Worm (Caenorhabditis elegans) whole organism, mixed stage, embryonic: ENCODE data around the gene C45G9.15.

Source experiments
- M03D4.4 ChIP-seq: sonication (generic microtip); optimal IDR thresholded peaks from 2 replicates; lab custom pipeline; 2017; ENCODE audit warnings: mild to moderate bottlenecking, missing genetic modification characterization, missing compliant biosample characterization
- bed-3 ChIP-seq: fragments of 200-800 bp; sonication (Bioruptor generic); optimal IDR thresholded peaks from 3 replicates; lab custom pipeline; 2018; ENCODE audit warnings: mild to moderate bottlenecking, missing genetic modification characterization, moderate library complexity, missing compliant biosample characterization
- blmp-1 ChIP-seq: fragments of 150-350 bp; optimal IDR thresholded peaks from 2 replicates; lab custom pipeline; 2014; ENCODE audit warnings: missing biosample characterization, missing genetic modification characterization
- ceh-39 ChIP-seq: fragments of 150-350 bp; optimal IDR thresholded peaks from 2 replicates; lab custom pipeline; 2014; ENCODE audit warnings: missing biosample characterization, missing genetic modification characterization
- ceh-43 ChIP-seq: fragments of 200-800 bp; sonication (Bioruptor generic); optimal IDR thresholded peaks from 2 replicates; lab custom pipeline; 2018; ENCODE audit warnings: mild to moderate bottlenecking, missing genetic modification characterization, moderate library complexity, missing compliant biosample characterization
- ceh-83 ChIP-seq: fragments of 200-800 bp; sonication (Bioruptor generic); optimal IDR thresholded peaks from 2 replicates; lab custom pipeline; 2018; ENCODE audit warnings: mild to moderate bottlenecking, missing genetic modification characterization, missing compliant biosample characterization
- ces-1 ChIP-seq: fragments of 150-350 bp; optimal IDR thresholded peaks from 2 replicates; lab custom pipeline; 2014; ENCODE audit warnings: missing biosample characterization, missing genetic modification reagents, missing genetic modification characterization
- cnd-1 ChIP-seq: fragments of 200-800 bp; sonication (Bioruptor generic); optimal IDR thresholded peaks from 2 replicates; lab custom pipeline; 2018; ENCODE audit warnings: mild to moderate bottlenecking, missing genetic modification characterization, missing compliant biosample characterization
- drap-1 ChIP-seq: fragments of 200-800 bp; sonication (Bioruptor generic); optimal IDR thresholded peaks from 3 replicates; lab custom pipeline; 2018; ENCODE audit warnings: mild to moderate bottlenecking, missing genetic modification characterization, missing compliant biosample characterization
- elt-1 ChIP-seq: sonication (generic microtip); optimal IDR thresholded peaks from 2 replicates; lab custom pipeline; 2017; ENCODE audit warnings: missing genetic modification characterization, mild to moderate bottlenecking, missing compliant biosample characterization, antibody characterized with exemption, moderate library complexity, borderline replicate concordance; ENCODE audit not compliant: insufficient read depth
- elt-3 ChIP-seq: fragments of 150-350 bp; optimal IDR thresholded peaks from 2 replicates; lab custom pipeline; 2014; ENCODE audit warnings: missing biosample characterization, missing genetic modification characterization
- flh-1 ChIP-seq: fragments of 200-800 bp; sonication (Bioruptor generic); optimal IDR thresholded peaks from 2 replicates; lab custom pipeline; 2018; ENCODE audit warnings: mild to moderate bottlenecking, missing genetic modification characterization, moderate library complexity, missing compliant biosample characterization
- ham-2 ChIP-seq: fragments of 200-800 bp; sonication (Bioruptor generic); optimal IDR thresholded peaks from 2 replicates; lab custom pipeline; 2018; ENCODE audit warnings: mild to moderate bottlenecking, missing genetic modification characterization, missing compliant biosample characterization
- hlh-1 ChIP-seq: fragments of 150-350 bp; optimal IDR thresholded peaks from 2 replicates; lab custom pipeline; 2014; ENCODE audit warnings: missing biosample characterization, missing genetic modification reagents, missing genetic modification characterization
- lin-13 ChIP-seq: fragments of 150-350 bp; optimal IDR thresholded peaks from 2 replicates; lab custom pipeline; 2014; ENCODE audit warnings: missing biosample characterization, missing genetic modification characterization
- lin-32 ChIP-seq: fragments of 200-800 bp; sonication (Bioruptor generic); optimal IDR thresholded peaks from 2 replicates; lab custom pipeline; 2018; ENCODE audit warnings: mild to moderate bottlenecking, missing genetic modification characterization, missing compliant biosample characterization
- lsy-2 ChIP-seq: fragments of 150-350 bp; optimal IDR thresholded peaks from 2 replicates; lab custom pipeline; 2014; ENCODE audit warnings: missing biosample characterization, missing genetic modification characterization
- mab-5 ChIP-seq: fragments of 150-350 bp; optimal IDR thresholded peaks from 2 replicates; lab custom pipeline; 2014; ENCODE audit warnings: missing biosample characterization, missing genetic modification characterization
- mep-1 ChIP-seq: fragments of 150-350 bp; optimal IDR thresholded peaks from 2 replicates; lab custom pipeline; 2017; ENCODE audit warnings: missing biosample characterization, missing genetic modification reagents, missing genetic modification characterization, inconsistent platforms
- mls-2 ChIP-seq: sonication (generic microtip); optimal IDR thresholded peaks from 2 replicates; lab custom pipeline; 2016; ENCODE audit warnings: mild to moderate bottlenecking, missing genetic modification characterization, moderate library complexity, missing compliant biosample characterization
- nhr-12 ChIP-seq: fragments of 150-350 bp; optimal IDR thresholded peaks from 2 replicates; lab custom pipeline; 2014; ENCODE audit warnings: missing biosample characterization, missing genetic modification characterization
- nhr-2 ChIP-seq: fragments of 150-350 bp; optimal IDR thresholded peaks from 2 replicates; lab custom pipeline; 2014; ENCODE audit warnings: missing biosample characterization, missing genetic modification characterization
- nhr-237 ChIP-seq: fragments of 150-350 bp; optimal IDR thresholded peaks from 2 replicates; lab custom pipeline; 2014; ENCODE audit warnings: missing biosample characterization, missing genetic modification characterization
- nhr-28 ChIP-seq: fragments of 150-350 bp; optimal IDR thresholded peaks from 2 replicates; lab custom pipeline; 2014; ENCODE audit warnings: missing biosample characterization, missing genetic modification characterization
- nhr-76 ChIP-seq: sonication (generic microtip); optimal IDR thresholded peaks from 2 replicates; lab custom pipeline; 2017; ENCODE audit warnings: missing biosample characterization, missing genetic modification characterization
- pha-4 ChIP-seq: fragments of 150-350 bp; optimal IDR thresholded peaks from 2 replicates; lab custom pipeline; 2018; ENCODE audit warnings: missing biosample characterization, missing genetic modification reagents, missing genetic modification characterization
- sem-2 ChIP-seq: fragments of 200-800 bp; sonication (Bioruptor generic); optimal IDR thresholded peaks from 2 replicates; lab custom pipeline; 2018; ENCODE audit warnings: mild to moderate bottlenecking, missing genetic modification characterization, missing compliant biosample characterization
- snpc-4 ChIP-seq: fragments of 150-350 bp; optimal IDR thresholded peaks from 2 replicates; lab custom pipeline; 2014; ENCODE audit warnings: missing biosample characterization, missing genetic modification characterization
- sptf-1 ChIP-seq: sonication (generic microtip); optimal IDR thresholded peaks from 2 replicates; lab custom pipeline; 2017; ENCODE audit warnings: mild to moderate bottlenecking, missing genetic modification characterization, moderate library complexity, missing compliant biosample characterization
- tbx-8 ChIP-seq: fragments of 200-800 bp; sonication (Bioruptor generic); optimal IDR thresholded peaks from 2 replicates; lab custom pipeline; 2018; ENCODE audit warnings: mild to moderate bottlenecking, missing genetic modification characterization, moderate library complexity, missing compliant biosample characterization
- unc-120 ChIP-seq: sonication (generic microtip); optimal IDR thresholded peaks from 2 replicates; lab custom pipeline; 2017; ENCODE audit warnings: missing genetic modification characterization, missing compliant biosample characterization; ENCODE audit not compliant: poor library complexity, severe bottlenecking
- unc-39 ChIP-seq: fragments of 150-350 bp; optimal IDR thresholded peaks from 2 replicates; lab custom pipeline; 2014; ENCODE audit warnings: missing biosample characterization, missing genetic modification characterization
- unc-62 ChIP-seq: fragments of 150-350 bp; optimal IDR thresholded peaks from 2 replicates; lab custom pipeline; 2014; ENCODE audit warnings: missing biosample characterization, missing genetic modification reagents, missing genetic modification characterization
- zip-8 ChIP-seq: fragments of 150-350 bp; optimal IDR thresholded peaks from 2 replicates; lab custom pipeline; 2014; ENCODE audit warnings: missing biosample characterization, missing genetic modification characterization
- ztf-11 ChIP-seq: fragments of 150-350 bp; optimal IDR thresholded peaks from 2 replicates; lab custom pipeline; 2014; ENCODE audit warnings: missing biosample characterization, missing genetic modification characterization

Gene C45G9.15

DNA sequence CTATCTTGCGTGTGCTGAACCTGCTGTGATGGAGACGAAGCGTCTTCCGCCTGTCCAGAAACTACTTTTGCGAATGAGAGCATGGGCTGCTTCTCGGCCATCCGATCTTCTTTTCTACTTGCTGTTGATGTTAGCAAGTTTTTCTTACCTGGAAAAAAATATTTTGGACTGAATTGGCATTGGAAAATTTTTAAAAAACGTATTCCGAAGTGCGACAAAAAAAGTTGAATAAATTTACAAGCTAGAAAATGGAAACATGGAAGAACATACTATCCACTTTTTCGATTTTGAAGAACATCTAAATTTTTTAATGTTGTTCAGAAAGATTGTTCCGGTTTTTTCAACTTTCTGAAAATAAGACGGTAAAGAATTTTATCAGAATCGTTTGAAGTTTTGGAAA is 34.3 kb downstream of the C45G9.15 start, which contains the start of gene larp-1:
larp-1 (minus strand) TSS at position 101 of the 400 bp plus-strand sequence.
- TF ChIP-seq zip-8 (tag; lab: Kevin White, UChicago) (no peak), mep-1 (tag; lab: Kevin White, UChicago) (no peak)

DNA sequence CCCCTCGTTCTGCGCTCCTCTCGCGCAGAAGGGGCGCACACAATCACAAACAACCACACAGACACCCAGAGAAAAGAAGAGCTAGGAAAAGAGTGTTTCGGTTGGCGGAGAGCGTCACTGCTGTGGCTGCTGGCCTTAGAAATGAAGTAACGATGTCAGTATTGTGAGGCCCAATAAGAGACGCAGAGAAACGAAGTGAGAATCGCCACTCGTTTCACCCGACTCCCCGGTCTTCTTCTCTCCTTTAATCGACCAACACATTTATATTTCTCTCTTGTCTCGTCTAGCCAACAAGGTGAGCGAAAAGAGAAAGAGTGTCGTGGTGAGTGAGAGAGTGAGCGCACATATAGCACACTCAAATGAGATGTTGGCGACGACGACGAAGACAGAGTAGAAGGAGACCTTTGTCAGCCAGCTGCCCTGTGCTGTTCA is 37.9 kb downstream of the C45G9.15 start:
- TF ChIP-seq blmp-1: peak; percentile 26
- TF ChIP-seq M03D4.4 (tag; lab: Kevin White, UChicago): peak; percentile 67
- no peak for TF ChIP-seq snpc-4 (tag; lab: Kevin White, UChicago)
- peak; percentile 63 for TF ChIP-seq nhr-237 (tag; lab: Kevin White, UChicago)
- TF ChIP-seq mep-1 (tag; lab: Kevin White, UChicago): peak; percentile 89
- TF ChIP-seq flh-1 (GFP tag; lab: Kevin White, UChicago): no peak
- TF ChIP-seq nhr-12: no peak
- TF ChIP-seq elt-1: no peak
- peak; percentile 2 for TF ChIP-seq zip-8 (tag; lab: Kevin White, UChicago)
- TF ChIP-seq nhr-76: no peak
- no peak for TF ChIP-seq bed-3 (GFP tag; lab: Kevin White, UChicago)
- TF ChIP-seq ceh-83 (GFP tag; lab: Kevin White, UChicago): no peak
- TF ChIP-seq lin-32 (GFP tag; lab: Kevin White, UChicago): no peak
- peak; percentile 94 for TF ChIP-seq unc-62 (GFP tag; lab: Kevin White, UChicago)
- TF ChIP-seq nhr-2: peak; percentile 61
- no peak for TF ChIP-seq elt-3
- peak; percentile 7 for TF ChIP-seq tbx-8 (GFP tag; lab: Kevin White, UChicago)
- peak; percentile 3 for TF ChIP-seq ceh-43
- TF ChIP-seq drap-1 (GFP tag; lab: Kevin White, UChicago): peak; percentile 77
- TF ChIP-seq ham-2 (GFP tag; lab: Kevin White, UChicago): peak; percentile 88
- peak; percentile 72 for TF ChIP-seq ceh-39
- TF ChIP-seq lin-13 (tag; lab: Kevin White, UChicago): peak; percentile 16
- no peak for TF ChIP-seq unc-39 (tag; lab: Kevin White, UChicago)
- TF ChIP-seq mls-2 (tag; lab: Kevin White, UChicago): peak; percentile 84
- peak; percentile 97 for TF ChIP-seq ces-1 (GFP tag; lab: Kevin White, UChicago)
- peak; percentile 97 for TF ChIP-seq unc-120 (tag; lab: Kevin White, UChicago)
- peak; percentile 69 for TF ChIP-seq lsy-2 (tag; lab: Kevin White, UChicago)
- TF ChIP-seq hlh-1 (tag; lab: Kevin White, UChicago): peak; percentile 74
- peak; percentile 52 for TF ChIP-seq sptf-1 (tag; lab: Kevin White, UChicago)
- no peak for TF ChIP-seq nhr-28
- peak; percentile 68 for TF ChIP-seq cnd-1 (tag; lab: Kevin White, UChicago)
- no peak for TF ChIP-seq mab-5 (tag; lab: Kevin White, UChicago)
- TF ChIP-seq pha-4: peak; percentile 47
- no peak for TF ChIP-seq sem-2 (GFP tag; lab: Kevin White, UChicago)
- TF ChIP-seq ztf-11: peak; percentile 78

DNA sequence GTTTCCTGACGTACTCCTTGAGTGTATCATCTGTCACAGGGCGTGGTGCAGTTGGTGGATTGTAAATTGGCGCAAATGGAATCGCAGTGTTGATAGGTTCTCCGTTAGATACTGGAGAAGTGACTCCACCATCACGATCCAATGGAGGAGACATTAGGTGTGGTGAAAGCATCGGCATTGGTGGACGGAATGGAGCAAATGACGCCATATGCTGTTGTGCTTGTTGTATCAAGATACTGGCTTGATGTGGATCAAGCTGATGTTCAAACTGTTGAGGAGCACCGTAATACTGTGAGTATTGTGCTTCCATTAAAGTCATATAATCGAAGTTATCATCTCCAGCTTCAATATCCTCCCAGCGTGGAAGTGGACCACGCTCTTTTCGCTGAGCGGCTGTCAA is 39.4 kb downstream of the C45G9.15 start:
- TF ChIP-seq sptf-1 (tag; lab: Kevin White, UChicago) (no peak), flh-1 (GFP tag; lab: Kevin White, UChicago) (no peak), ztf-11 (no peak), elt-1 (no peak), zip-8 (tag; lab: Kevin White, UChicago) (no peak), nhr-2 (no peak), elt-3 (no peak), lin-32 (GFP tag; lab: Kevin White, UChicago) (no peak), ceh-83 (GFP tag; lab: Kevin White, UChicago) (no peak)

DNA sequence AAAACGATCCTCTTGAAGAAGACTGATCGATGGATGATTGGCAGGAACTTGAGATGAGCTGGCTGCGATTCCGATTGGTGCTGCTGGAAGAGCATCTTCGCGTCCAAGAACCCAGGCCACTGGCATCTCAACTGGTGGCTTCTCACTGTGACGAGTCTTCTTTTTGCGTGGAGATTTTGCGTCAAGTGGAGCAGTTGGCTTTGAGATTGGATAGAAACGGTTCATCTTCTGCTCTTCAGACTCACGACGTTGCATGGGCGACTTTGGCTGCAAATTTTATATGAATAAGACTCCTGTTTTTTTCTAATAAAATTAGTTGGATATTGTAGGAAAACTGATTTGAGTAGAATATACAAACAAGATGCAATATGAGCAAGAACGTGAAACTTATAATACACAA is 41.1 kb downstream of the C45G9.15 start:
- no peak for TF ChIP-seq ceh-43
- no peak for TF ChIP-seq drap-1 (GFP tag; lab: Kevin White, UChicago)
- TF ChIP-seq ceh-39: no peak
- no peak for TF ChIP-seq mab-5 (tag; lab: Kevin White, UChicago)
- TF ChIP-seq unc-39 (tag; lab: Kevin White, UChicago): no peak
- TF ChIP-seq nhr-76: no peak
- TF ChIP-seq mls-2 (tag; lab: Kevin White, UChicago): no peak
- no peak for TF ChIP-seq M03D4.4 (tag; lab: Kevin White, UChicago)
- TF ChIP-seq blmp-1: no peak
- TF ChIP-seq ztf-11: no peak
- no peak for TF ChIP-seq unc-120 (tag; lab: Kevin White, UChicago)
- no peak for TF ChIP-seq flh-1 (GFP tag; lab: Kevin White, UChicago)
- no peak for TF ChIP-seq zip-8 (tag; lab: Kevin White, UChicago)
- TF ChIP-seq sem-2 (GFP tag; lab: Kevin White, UChicago): no peak
- no peak for TF ChIP-seq lin-32 (GFP tag; lab: Kevin White, UChicago)
- no peak for TF ChIP-seq pha-4
- no peak for TF ChIP-seq nhr-2
- TF ChIP-seq ces-1 (GFP tag; lab: Kevin White, UChicago): no peak
- no peak for TF ChIP-seq lin-13 (tag; lab: Kevin White, UChicago)
